Fruit fly (Drosophila melanogaster) whole organism: ENCODE results near the gene Ciz1.

Experiments used
- Dll ChIP-seq: fragments of >200 bp; optimal IDR thresholded peaks from 2 replicates; lab custom pipeline; 2017
- pan ChIP-seq: fragments of >200 bp; optimal IDR thresholded peaks from 2 replicates; lab custom pipeline; 2017
- psq ChIP-seq: fragments of >200 bp; optimal IDR thresholded peaks from 2 replicates; lab custom pipeline; 2017

- no peak for TF ChIP-seq psq (lab: Kevin White, UChicago)
- no peak for TF ChIP-seq pan (lab: Kevin White, UChicago)
- TF ChIP-seq Dll (lab: Kevin White, UChicago) = no peak
Observed at dm6 chr3L:9823797-9824196, 40.6 kb upstream of the Ciz1 start, which contains the start of gene Ilp5.
